Fruit fly (Drosophila melanogaster): Measurements from ENCODE around the gene CG14340.
A peak's percentile ranks its signal among the peaks of the same experiment; 100 is the strongest.

CG14340 gene

dm6 chr2L:1152693-1153092 is 40.0 kb downstream of the CG14340 start:
- TF ChIP-seq Sin3A (optimal IDR thresholded peaks at IDR 0.05) (no peak), Myc (optimal IDR thresholded peaks at IDR 0.05) (no peak), insv (optimal IDR thresholded peaks at IDR 0.05) (no peak), h (optimal IDR thresholded peaks at IDR 0.05) (no peak), ttk (optimal IDR thresholded peaks at IDR 0.05) (no peak), psq (optimal IDR thresholded peaks at IDR 0.05) (no peak)

dm6 chr2L:1156592-1157249 is 44.0 kb downstream of the CG14340 start:
- TF ChIP-seq psq (optimal IDR thresholded peaks at IDR 0.05) (no peak), Sin3A (optimal IDR thresholded peaks at IDR 0.05) (no peak), h (optimal IDR thresholded peaks at IDR 0.05) (no peak), ttk (optimal IDR thresholded peaks at IDR 0.05) (no peak), insv (optimal IDR thresholded peaks at IDR 0.05) (no peak), Myc (optimal IDR thresholded peaks at IDR 0.05) (no peak)

- TF ChIP-seq psq (optimal IDR thresholded peaks at IDR 0.05) (no peak), h (optimal IDR thresholded peaks at IDR 0.05) (no peak), Myc (optimal IDR thresholded peaks at IDR 0.05) (no peak), Sin3A (optimal IDR thresholded peaks at IDR 0.05) (no peak), insv (optimal IDR thresholded peaks at IDR 0.05) (no peak), ttk (optimal IDR thresholded peaks at IDR 0.05) (no peak)
These were observed 44.6 kb downstream of the CG14340 start for dm6 chr2L:1157357-1157678.

- TF ChIP-seq Sin3A (optimal IDR thresholded peaks at IDR 0.05) (peak; percentile 89), h (optimal IDR thresholded peaks at IDR 0.05) (no peak)
These were observed 45.2 kb downstream of the CG14340 start, which contains the start of gene capt for dm6 chr2L:1157679-1158518. Gene capt (minus strand): TSS chr2L:1158262.

dm6 chr2L:1158519-1159319 is 46.0 kb downstream of the CG14340 start, which contains the start of gene Tango14:
Gene Tango14 (plus strand): TSS chr2L:1158661.
- TF ChIP-seq insv (optimal IDR thresholded peaks at IDR 0.05) (no peak), Sin3A (optimal IDR thresholded peaks at IDR 0.05) (no peak), ttk (optimal IDR thresholded peaks at IDR 0.05) (no peak), psq (optimal IDR thresholded peaks at IDR 0.05) (no peak), h (optimal IDR thresholded peaks at IDR 0.05) (no peak), Myc (optimal IDR thresholded peaks at IDR 0.05) (no peak)

Measured in Kc167 (cell line).